Worm (Caenorhabditis elegans): Measurements from ENCODE around the gene srt-73.
A peak's percentile ranks its signal among the peaks of the same experiment; 100 is the strongest.

The srt-73 gene

ce11 chrIV:7845585-7845984 lies 33.5 kb upstream of the srt-73 start (continued):
- TF ChIP-seq nhr-27 (tag; optimal IDR thresholded peaks at IDR 0.05) (peak; percentile 34), rpc-1 (optimal IDR thresholded peaks at IDR 0.05) (no peak), rpc-1 (tag; optimal IDR thresholded peaks at IDR 0.05) (no peak), nfya-1 (tag; optimal IDR thresholded peaks at IDR 0.05; ENCODE audit: borderline replicate concordance, insufficient read depth) (no peak), lin-35 (GFP tag; optimal IDR thresholded peaks at IDR 0.05) (peak in 1 of 3 experiments; percentile 58), fkh-3 (tag; optimal IDR thresholded peaks at IDR 0.05) (no peak), madf-8 (GFP tag; conservative IDR thresholded peaks at IDR 0.05) (no peak), egl-18 (GFP tag; IDR thresholded peaks at IDR 0.05) (no peak), ztf-26 (tag; optimal IDR thresholded peaks at IDR 0.05) (peak; percentile 69), snpc-3.4 (tag; optimal IDR thresholded peaks at IDR 0.05) (no peak), F10E7.11 (tag; optimal IDR thresholded peaks at IDR 0.05) (peak; percentile 6), ztf-6 (GFP tag; IDR thresholded peaks at IDR 0.05) (no peak), aptf-3 (GFP tag; IDR thresholded peaks at IDR 0.05) (no peak), madf-6 (GFP tag; IDR thresholded peaks at IDR 0.05) (no peak), snpc-1.1 (tag; optimal IDR thresholded peaks at IDR 0.05; ENCODE audit: insufficient read depth) (no peak), B0336.3 (GFP tag; IDR thresholded peaks at IDR 0.05) (peak; percentile 79), him-1 (tag; optimal IDR thresholded peaks at IDR 0.05) (no peak), ztf-22 (GFP tag; optimal IDR thresholded peaks at IDR 0.05) (no peak), T07F8.4 (tag; optimal IDR thresholded peaks at IDR 0.05) (no peak), ama-1 (optimal IDR thresholded peaks at IDR 0.05) (no peak), ama-1 (GFP tag; optimal IDR thresholded peaks at IDR 0.05) (no peak), ceh-40 (GFP tag; IDR thresholded peaks at IDR 0.05) (no peak), hmg-1.2 (GFP tag; IDR thresholded peaks at IDR 0.05) (peak; percentile 80), mel-28 (tag; optimal IDR thresholded peaks at IDR 0.05; ENCODE audit: borderline replicate concordance) (no peak), bed-2 (GFP tag; IDR thresholded peaks at IDR 0.05) (no peak), Y67H2A.10 (GFP tag; conservative IDR thresholded peaks at IDR 0.05) (no peak), efl-1 (GFP tag; optimal IDR thresholded peaks at IDR 0.05) (no peak), die-1 (tag; optimal IDR thresholded peaks at IDR 0.05) (peak; percentile 53), K12H6.12 (tag; optimal IDR thresholded peaks at IDR 0.05) (peak; percentile 79), lin-54 (GFP tag; optimal IDR thresholded peaks at IDR 0.05) (peak; percentile 22), ztf-25 (GFP tag; IDR thresholded peaks at IDR 0.05) (no peak), nhr-179 (tag; optimal IDR thresholded peaks at IDR 0.05) (no peak), rec-8 (tag; optimal IDR thresholded peaks at IDR 0.05) (no peak), unc-130 (GFP tag; optimal IDR thresholded peaks at IDR 0.05) (no peak), attf-6 (GFP tag; IDR thresholded peaks at IDR 0.05) (no peak), sea-2 (GFP tag; IDR thresholded peaks at IDR 0.05) (no peak), chd-7 (tag; optimal IDR thresholded peaks at IDR 0.05) (peak; percentile 67), hlh-12 (tag; optimal IDR thresholded peaks at IDR 0.05) (no peak), repo-1 (tag; optimal IDR thresholded peaks at IDR 0.05) (peak; percentile 71), hrde-1 (tag; optimal IDR thresholded peaks at IDR 0.05; ENCODE audit: borderline replicate concordance) (no peak), lsl-1 (GFP tag; optimal IDR thresholded peaks at IDR 0.05) (no peak), ets-4 (GFP tag; optimal IDR thresholded peaks at IDR 0.05) (no peak), tbx-9 (tag; optimal IDR thresholded peaks at IDR 0.05; ENCODE audit: borderline replicate concordance) (no peak), B0019.2 (GFP tag; conservative IDR thresholded peaks at IDR 0.05) (no peak), snpc-4 (GFP tag; optimal IDR thresholded peaks at IDR 0.05) (no peak), snpc-4 (tag; optimal IDR thresholded peaks at IDR 0.05) (peak in 3 of 4 experiments; percentile 15 to 63 (median 54)), nhr-90 (tag; optimal IDR thresholded peaks at IDR 0.05) (peak; percentile 66), F39B2.1 (GFP tag; IDR thresholded peaks at IDR 0.05) (no peak), F57A8.1 (GFP tag; optimal IDR thresholded peaks at IDR 0.05) (no peak), unc-62 (GFP tag; optimal IDR thresholded peaks at IDR 0.05) (no peak)
